Worm (Caenorhabditis elegans): ENCODE results near the gene Y48D7A.1.

Gene Y48D7A.1

ce11 chrX:3040021-3040420 is 30.7 kb downstream of the Y48D7A.1 start:
- no peak for TF ChIP-seq tbx-37 (GFP tag; conservative IDR thresholded peaks at IDR 0.05)
- no peak for TF ChIP-seq ceh-13 (GFP tag; optimal IDR thresholded peaks at IDR 0.05)
- no peak for TF ChIP-seq sea-1 (GFP tag; conservative IDR thresholded peaks at IDR 0.05)

DNA sequence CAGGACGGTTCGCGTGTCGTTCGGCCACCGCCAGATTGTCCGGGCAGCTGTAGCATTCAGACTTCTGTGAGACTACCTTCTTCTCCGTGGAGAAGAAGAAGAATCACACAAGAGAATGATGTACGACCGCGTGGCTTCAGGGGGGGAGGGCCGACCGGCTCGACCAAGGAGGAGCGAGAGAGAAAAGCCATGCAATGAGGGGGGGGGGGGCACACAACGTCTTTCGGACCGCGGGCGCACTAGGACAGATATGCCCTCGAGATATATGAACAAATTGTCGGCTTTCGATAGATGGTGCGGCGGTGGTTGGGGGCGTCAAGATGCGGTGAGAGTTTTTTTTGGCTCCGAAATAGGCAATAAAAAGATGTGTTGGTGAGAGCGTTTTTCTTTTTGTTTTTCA is 31.3 kb downstream of the Y48D7A.1 start:
- TF ChIP-seq ama-1 (optimal IDR thresholded peaks at IDR 0.05) (no peak), hmg-4 (GFP tag; optimal IDR thresholded peaks at IDR 0.05) (peak; percentile 50), aly-1 (tag; optimal IDR thresholded peaks at IDR 0.05) (no peak)

DNA sequence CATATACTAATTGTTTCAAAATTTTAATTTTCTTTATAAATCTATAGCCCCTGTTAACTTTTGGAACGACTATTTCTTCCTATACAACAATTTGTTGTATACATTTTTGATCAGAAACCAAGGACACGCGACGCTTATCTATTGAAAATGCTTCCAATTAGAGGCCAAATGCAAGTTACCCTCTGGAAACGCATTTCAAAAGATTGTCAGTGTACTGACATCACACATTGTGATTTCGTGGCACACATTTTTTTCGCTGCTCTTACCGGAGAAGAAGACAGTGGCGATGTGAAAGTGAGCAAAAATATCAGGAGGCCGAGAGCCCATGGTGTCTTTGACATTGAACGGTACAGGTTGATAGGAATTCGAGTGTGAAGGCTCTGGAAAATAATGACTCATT is 36.2 kb downstream of the Y48D7A.1 start, which contains the start of gene cnnm-3:
cnnm-3 (minus strand) TSS at position 382 of the 400 bp plus-strand sequence.
- no peak for TF ChIP-seq F13C5.2 (tag; optimal IDR thresholded peaks at IDR 0.05)
- no peak for TF ChIP-seq B0310.2 (tag; optimal IDR thresholded peaks at IDR 0.05)
- TF ChIP-seq ceh-13 (GFP tag; optimal IDR thresholded peaks at IDR 0.05) = no peak
- TF ChIP-seq tbx-37 (GFP tag; conservative IDR thresholded peaks at IDR 0.05) = no peak
- TF ChIP-seq scrt-1 (GFP tag; IDR thresholded peaks at IDR 0.05) = no peak
- TF ChIP-seq ceh-36 (tag; optimal IDR thresholded peaks at IDR 0.05) = no peak
- no peak for TF ChIP-seq hmbx-1 (tag; optimal IDR thresholded peaks at IDR 0.05)
- no peak for TF ChIP-seq aly-1 (tag; optimal IDR thresholded peaks at IDR 0.05)
- no peak for TF ChIP-seq ets-7 (tag; optimal IDR thresholded peaks at IDR 0.05)
- no peak for TF ChIP-seq sea-1 (GFP tag; conservative IDR thresholded peaks at IDR 0.05)
- TF ChIP-seq ama-1 (optimal IDR thresholded peaks at IDR 0.05) = no peak
- TF ChIP-seq flt-1 (GFP tag; IDR thresholded peaks at IDR 0.05) = no peak
- TF ChIP-seq pes-1 (GFP tag; IDR thresholded peaks at IDR 0.05) = no peak
- TF ChIP-seq tbx-11 (GFP tag; IDR thresholded peaks at IDR 0.05) = no peak
- TF ChIP-seq tra-4 (tag; optimal IDR thresholded peaks at IDR 0.05) = no peak
- TF ChIP-seq hmg-4 (GFP tag; optimal IDR thresholded peaks at IDR 0.05) = no peak

- TF ChIP-seq aly-1 (tag; optimal IDR thresholded peaks at IDR 0.05) (no peak), hmbx-1 (tag; optimal IDR thresholded peaks at IDR 0.05) (no peak), hnd-1 (tag; optimal IDR thresholded peaks at IDR 0.05) (no peak), hmg-4 (GFP tag; optimal IDR thresholded peaks at IDR 0.05) (no peak), ama-1 (optimal IDR thresholded peaks at IDR 0.05) (no peak), pes-1 (GFP tag; IDR thresholded peaks at IDR 0.05) (no peak), F13C5.2 (tag; optimal IDR thresholded peaks at IDR 0.05) (no peak), B0310.2 (tag; optimal IDR thresholded peaks at IDR 0.05) (no peak), tbx-37 (GFP tag; conservative IDR thresholded peaks at IDR 0.05) (no peak), ets-7 (tag; optimal IDR thresholded peaks at IDR 0.05) (no peak), flt-1 (GFP tag; IDR thresholded peaks at IDR 0.05) (no peak), ceh-36 (tag; optimal IDR thresholded peaks at IDR 0.05) (no peak), tra-4 (tag; optimal IDR thresholded peaks at IDR 0.05) (no peak), tbx-11 (GFP tag; IDR thresholded peaks at IDR 0.05) (no peak), ceh-13 (GFP tag; optimal IDR thresholded peaks at IDR 0.05) (no peak), scrt-1 (GFP tag; IDR thresholded peaks at IDR 0.05) (no peak), sea-1 (GFP tag; conservative IDR thresholded peaks at IDR 0.05) (no peak)
These were observed 37.9 kb downstream of the Y48D7A.1 start for ce11 chrX:3047224-3047623.

DNA sequence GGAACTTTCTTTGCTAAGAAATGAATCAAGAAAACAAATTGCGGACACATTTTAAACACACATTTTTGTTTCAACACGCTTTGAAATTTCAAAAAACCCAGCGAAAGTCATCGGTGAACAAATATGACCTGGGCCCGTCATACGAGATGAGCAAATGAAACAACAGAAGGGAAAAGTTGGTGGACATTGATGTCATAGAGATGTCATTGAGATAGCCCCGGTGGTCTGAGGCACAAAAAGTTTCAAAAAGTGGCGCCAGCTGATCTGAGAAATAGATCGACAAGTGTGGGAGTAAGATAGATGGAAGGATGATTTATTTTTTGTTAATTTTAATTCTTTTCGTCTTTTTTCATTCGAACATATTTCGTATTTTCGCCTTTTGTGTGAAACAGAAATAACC is 39.4 kb downstream of the Y48D7A.1 start:
- TF ChIP-seq scrt-1 (GFP tag; IDR thresholded peaks at IDR 0.05) (no peak), aly-1 (tag; optimal IDR thresholded peaks at IDR 0.05) (no peak), F13C5.2 (tag; optimal IDR thresholded peaks at IDR 0.05) (no peak), tra-4 (tag; optimal IDR thresholded peaks at IDR 0.05) (no peak), ceh-13 (GFP tag; optimal IDR thresholded peaks at IDR 0.05) (no peak), flt-1 (GFP tag; IDR thresholded peaks at IDR 0.05) (no peak), hnd-1 (tag; optimal IDR thresholded peaks at IDR 0.05) (no peak), tbx-37 (GFP tag; conservative IDR thresholded peaks at IDR 0.05) (no peak), ets-7 (tag; optimal IDR thresholded peaks at IDR 0.05) (no peak), pes-1 (GFP tag; IDR thresholded peaks at IDR 0.05) (no peak)

DNA sequence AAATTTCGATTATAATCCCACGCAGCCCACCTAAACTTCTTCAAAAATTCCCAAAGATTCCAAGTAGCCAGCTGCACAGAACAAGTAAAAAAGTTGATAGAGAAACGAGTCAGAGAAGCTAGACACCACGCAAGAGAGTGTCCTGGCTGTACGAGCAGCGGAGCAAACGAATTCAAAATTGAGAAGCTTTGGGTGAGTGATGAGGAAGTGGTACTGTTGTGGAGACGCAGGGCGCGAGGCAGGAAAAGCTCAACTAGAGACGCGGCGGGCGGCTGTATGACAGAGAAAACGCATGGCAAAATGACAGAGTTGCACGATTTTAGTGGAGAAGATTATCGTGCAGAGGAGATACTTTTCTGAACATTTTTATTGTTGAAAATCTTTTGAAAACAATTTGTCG is 39.9 kb downstream of the Y48D7A.1 start:
- TF ChIP-seq hmbx-1 (tag; optimal IDR thresholded peaks at IDR 0.05) (no peak), scrt-1 (GFP tag; IDR thresholded peaks at IDR 0.05) (no peak), B0310.2 (tag; optimal IDR thresholded peaks at IDR 0.05) (no peak), flt-1 (GFP tag; IDR thresholded peaks at IDR 0.05) (no peak), ets-7 (tag; optimal IDR thresholded peaks at IDR 0.05) (no peak), tra-4 (tag; optimal IDR thresholded peaks at IDR 0.05) (no peak), ceh-13 (GFP tag; optimal IDR thresholded peaks at IDR 0.05) (no peak), ama-1 (optimal IDR thresholded peaks at IDR 0.05) (no peak), hnd-1 (tag; optimal IDR thresholded peaks at IDR 0.05) (no peak), aly-1 (tag; optimal IDR thresholded peaks at IDR 0.05) (no peak), tbx-11 (GFP tag; IDR thresholded peaks at IDR 0.05) (no peak), tbx-37 (GFP tag; conservative IDR thresholded peaks at IDR 0.05) (no peak), pes-1 (GFP tag; IDR thresholded peaks at IDR 0.05) (no peak)

DNA sequence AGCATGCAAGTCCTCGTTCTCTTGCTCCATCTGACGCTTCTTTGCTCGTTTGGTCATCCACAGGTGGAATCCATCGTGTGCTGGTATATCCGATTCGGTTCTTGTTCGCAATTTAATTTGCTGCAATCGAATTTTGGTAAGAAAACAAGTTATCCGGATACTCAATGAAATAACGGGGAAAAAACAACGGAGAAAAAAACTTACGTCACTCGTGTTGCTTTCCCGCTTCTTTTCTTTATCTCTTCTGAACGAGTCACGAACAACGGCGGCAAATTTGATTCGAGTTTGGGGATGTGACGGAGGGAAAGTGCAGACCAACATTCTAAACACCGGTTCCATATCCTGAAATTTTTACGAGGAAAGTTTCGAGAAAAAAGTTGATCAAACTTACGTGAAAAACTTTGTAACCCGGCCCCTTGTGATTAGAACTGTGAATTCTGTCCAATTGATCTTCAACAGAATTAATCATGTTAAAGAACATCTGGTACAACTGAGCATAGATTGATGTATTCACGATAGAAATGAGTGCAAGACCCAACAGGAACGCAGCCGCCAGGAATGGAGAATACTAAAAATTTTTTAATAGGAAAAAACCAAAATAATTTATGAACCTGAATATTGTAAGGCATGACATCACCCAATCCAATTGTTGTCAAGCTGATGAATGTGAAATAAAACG is 42.2 kb downstream of the Y48D7A.1 start:
- no peak for TF ChIP-seq hmbx-1 (tag; optimal IDR thresholded peaks at IDR 0.05)
- no peak for TF ChIP-seq flt-1 (GFP tag; IDR thresholded peaks at IDR 0.05)
- TF ChIP-seq ceh-13 (GFP tag; optimal IDR thresholded peaks at IDR 0.05) = no peak

ce11 chrX:3054394-3054793 is 45.1 kb downstream of the Y48D7A.1 start:
- TF ChIP-seq pes-1 (GFP tag; IDR thresholded peaks at IDR 0.05) = no peak
- no peak for TF ChIP-seq hmg-4 (GFP tag; optimal IDR thresholded peaks at IDR 0.05)
- no peak for TF ChIP-seq tbx-37 (GFP tag; conservative IDR thresholded peaks at IDR 0.05)
- TF ChIP-seq hmbx-1 (tag; optimal IDR thresholded peaks at IDR 0.05) = no peak
- no peak for TF ChIP-seq ceh-36 (tag; optimal IDR thresholded peaks at IDR 0.05)

All from whole organism, early embryonic.